Worm (Caenorhabditis elegans) whole organism, L1 larva: ENCODE data around the gene K01F9.2.

Source experiments
- ama-1 ChIP-seq: fragments of 150-350 bp; optimal IDR thresholded peaks from 2 replicates; lab custom pipeline; 2014
- elt-3 ChIP-seq, 6 experiments: fragments of 150-350 bp in 1 of 6; sonication (generic microtip); optimal IDR thresholded peaks; 2 replicates each; lab custom pipeline; 2017 to 2018; ENCODE audit warnings: missing biosample characterization in 6 of 6, missing genetic modification characterization in 6 of 6, inconsistent platforms in 1 of 6
- lsy-2 ChIP-seq, 2 experiments: fragments of 150-350 bp; optimal IDR thresholded peaks; 2 replicates each; lab custom pipeline; 2014; ENCODE audit warnings: missing biosample characterization in 2 of 2, missing genetic modification characterization in 2 of 2
- snpc-4 ChIP-seq: fragments of 150-350 bp; optimal IDR thresholded peaks from 2 replicates; lab custom pipeline; 2014; ENCODE audit warnings: missing biosample characterization, missing genetic modification characterization
- unc-62 ChIP-seq: fragments of 150-350 bp; optimal IDR thresholded peaks from 2 replicates; lab custom pipeline; 2014; ENCODE audit warnings: missing biosample characterization, missing genetic modification reagents, missing genetic modification characterization

DNA sequence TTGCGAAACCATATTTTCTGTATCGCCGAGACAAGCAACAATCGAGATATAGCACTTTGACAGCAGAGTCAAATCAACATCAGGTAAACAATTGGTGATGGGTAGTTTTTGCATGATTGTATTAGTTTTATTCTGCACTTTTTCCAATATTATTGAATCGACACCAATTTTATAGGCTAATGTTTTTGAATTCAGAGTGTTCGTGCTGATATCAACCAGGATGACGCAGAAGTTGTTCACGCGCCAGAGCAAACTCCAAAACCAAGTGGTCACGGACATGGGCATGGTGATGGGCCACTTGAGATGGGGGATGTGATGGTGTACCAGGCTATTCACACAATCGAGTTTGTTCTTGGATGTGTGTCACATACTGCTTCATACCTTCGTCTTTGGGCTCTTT is 33.2 kb upstream of the K01F9.2 start:
- TF ChIP-seq elt-3 (tag; optimal IDR thresholded peaks at IDR 0.05; lab: Kevin White, UChicago) (no peak), unc-62 (GFP tag; lab: Kevin White, UChicago) (no peak), snpc-4 (no peak), ama-1 (lab: Kevin White, UChicago) (no peak), lsy-2 (tag; optimal IDR thresholded peaks at IDR 0.05; lab: Kevin White, UChicago) (no peak)
